Fruit fly (Drosophila melanogaster) whole organism, embryonic: ENCODE data around the gene tai.
A peak's percentile ranks its signal among the peaks of the same experiment; 100 is the strongest.

ENCODE experiments used
- Antp ChIP-seq: fragments of 200-800 bp; sonication (Bioruptor generic); optimal IDR thresholded peaks from 3 replicates; lab custom pipeline; 2016; ENCODE audit warnings: missing biosample characterization, missing genetic modification characterization
- Asciz ChIP-seq: fragments of 200-800 bp; sonication (Bioruptor generic); optimal IDR thresholded peaks from 2 replicates; lab custom pipeline; 2017; ENCODE audit warnings: missing biosample characterization, mild to moderate bottlenecking, missing genetic modification characterization, missing genetic modification reagents
- Atf-2 ChIP-seq: fragments of 200-800 bp; sonication (Bioruptor generic); optimal IDR thresholded peaks from 2 replicates; lab custom pipeline; 2016; ENCODE audit warnings: missing biosample characterization, missing genetic modification characterization
- Bteb2 ChIP-seq: fragments of 200-800 bp; sonication (Bioruptor generic); optimal IDR thresholded peaks from 2 replicates; lab custom pipeline; 2016; ENCODE audit warnings: missing biosample characterization, missing genetic modification characterization
- C15 ChIP-seq: fragments of 200-800 bp; sonication (Bioruptor generic); IDR thresholded peaks from 3 replicates; pipeline ENCODE4 v1.3.6; 2022; ENCODE audit warnings: missing biosample characterization, missing genetic modification characterization
- CG10147 ChIP-seq: fragments of 200-800 bp; sonication (Bioruptor generic); optimal IDR thresholded peaks from 2 replicates; lab custom pipeline; 2019; ENCODE audit warnings: missing biosample characterization, mild to moderate bottlenecking, missing genetic modification characterization, moderate library complexity
- CG10209 ChIP-seq: fragments of 200-800 bp; sonication (Bioruptor generic); optimal IDR thresholded peaks from 3 replicates; lab custom pipeline; 2017; ENCODE audit warnings: missing biosample characterization, mild to moderate bottlenecking, missing genetic modification characterization, missing genetic modification reagents
- CG10654 ChIP-seq: fragments of 200-800 bp; sonication (Bioruptor generic); optimal IDR thresholded peaks from 2 replicates; lab custom pipeline; 2016; ENCODE audit warnings: missing biosample characterization, missing genetic modification characterization
- CG12104 ChIP-seq: fragments of 200-800 bp; sonication (Bioruptor generic); optimal IDR thresholded peaks from 3 replicates; lab custom pipeline; 2016; ENCODE audit warnings: missing biosample characterization, missing genetic modification characterization
- CG13894 ChIP-seq: fragments of 200-800 bp; sonication (Bioruptor generic); optimal IDR thresholded peaks from 3 replicates; lab custom pipeline; 2018; ENCODE audit warnings: missing biosample characterization, mild to moderate bottlenecking, missing genetic modification characterization, moderate library complexity
- CG14860 ChIP-seq: fragments of 200-800 bp; sonication (Bioruptor generic); IDR thresholded peaks from 3 replicates; pipeline ENCODE4 v1.3.6; 2022; ENCODE audit warnings: missing biosample characterization, missing genetic modification characterization; ENCODE audit not compliant: partially characterized antibody
- CG15011 ChIP-seq: fragments of 200-800 bp; sonication (Bioruptor generic); optimal IDR thresholded peaks from 3 replicates; lab custom pipeline; 2018; ENCODE audit warnings: missing biosample characterization, mild to moderate bottlenecking, missing genetic modification characterization
- CG17912 ChIP-seq: fragments of 200-800 bp; sonication (Bioruptor generic); optimal IDR thresholded peaks from 2 replicates; lab custom pipeline; 2018; ENCODE audit warnings: missing biosample characterization, mild to moderate bottlenecking, missing genetic modification characterization
- CG2202 ChIP-seq: fragments of 200-800 bp; sonication (Bioruptor generic); optimal IDR thresholded peaks from 2 replicates; lab custom pipeline; 2018; ENCODE audit warnings: missing biosample characterization, mild to moderate bottlenecking, missing genetic modification characterization
- CG8478 ChIP-seq: fragments of >200 bp; optimal IDR thresholded peaks from 2 replicates; lab custom pipeline; 2018
- CG8944 ChIP-seq: fragments of 200-800 bp; sonication (Bioruptor generic); optimal IDR thresholded peaks from 3 replicates; lab custom pipeline; 2016; ENCODE audit warnings: missing biosample characterization, missing genetic modification characterization
- CG9215 ChIP-seq: fragments of 200-800 bp; sonication (Bioruptor generic); IDR thresholded peaks from 2 replicates; pipeline ENCODE4 v1.3.6; 2022; ENCODE audit warnings: missing biosample characterization, missing genetic modification characterization
- Doc3 ChIP-seq: fragments of 200-800 bp; sonication (Bioruptor generic); IDR thresholded peaks from 3 replicates; pipeline ENCODE4 v1.3.6; 2022; ENCODE audit warnings: missing biosample characterization, missing genetic modification characterization; ENCODE audit not compliant: partially characterized antibody
- Drgx ChIP-seq: fragments of 200-800 bp; sonication (Bioruptor generic); IDR thresholded peaks from 2 replicates; pipeline ENCODE4 v1.3.6; 2022; ENCODE audit warnings: missing biosample characterization, missing genetic modification characterization
- Eip74EF ChIP-seq, 2 experiments: fragments of 200-800 bp in 1 of 2; fragments of >200 bp in 1 of 2; sonication (Bioruptor generic) in 1 of 2; optimal IDR thresholded peaks; 2 replicates each; lab custom pipeline; 2017 to 2019; ENCODE audit warnings: missing biosample characterization in 2 of 2, missing genetic modification characterization in 2 of 2, mild to moderate bottlenecking in 1 of 2, moderate library complexity in 1 of 2
- Ets97D ChIP-seq: fragments of 200-800 bp; sonication (Bioruptor generic); optimal IDR thresholded peaks from 3 replicates; lab custom pipeline; 2016; ENCODE audit warnings: missing biosample characterization, missing genetic modification characterization
- H2.0 ChIP-seq: fragments of 200-800 bp; sonication (Bioruptor generic); IDR thresholded peaks from 2 replicates; pipeline ENCODE4 v1.3.6; 2022; ENCODE audit warnings: missing biosample characterization, missing genetic modification characterization
- Lhr ChIP-seq: fragments of 200-800 bp; sonication (Bioruptor generic); optimal IDR thresholded peaks from 3 replicates; lab custom pipeline; 2017; ENCODE audit warnings: mild to moderate bottlenecking, missing biosample characterization, missing genetic modification reagents, missing genetic modification characterization
- MBD-R2 ChIP-seq: fragments of 200-800 bp; sonication (Bioruptor generic); IDR thresholded peaks from 2 replicates; pipeline ENCODE4 v1.3.6; 2022; ENCODE audit warnings: missing biosample characterization, missing genetic modification characterization
- Mad ChIP-seq: fragments of 200-800 bp; sonication (Bioruptor generic); optimal IDR thresholded peaks from 2 replicates; lab custom pipeline; 2016; ENCODE audit warnings: missing biosample characterization, missing genetic modification characterization
- Nf-YC ChIP-seq: fragments of 200-800 bp; optimal IDR thresholded peaks from 3 replicates; lab custom pipeline; 2019; ENCODE audit warnings: missing biosample characterization, mild to moderate bottlenecking, missing genetic modification characterization, moderate library complexity
- Ravus ChIP-seq: fragments of 200-800 bp; sonication (Bioruptor generic); IDR thresholded peaks from 2 replicates; pipeline ENCODE4 v1.3.6; 2022; ENCODE audit warnings: missing biosample characterization, missing genetic modification characterization
- bsh ChIP-seq, 2 experiments: fragments of 200-800 bp; sonication (Bioruptor generic); optimal IDR thresholded peaks; 2 replicates each; lab custom pipeline; 2017 to 2018; ENCODE audit warnings: mild to moderate bottlenecking in 2 of 2, missing biosample characterization in 2 of 2, missing genetic modification characterization in 2 of 2, moderate library complexity in 1 of 2
- caup ChIP-seq: fragments of 200-800 bp; sonication (Bioruptor generic); optimal IDR thresholded peaks from 3 replicates; lab custom pipeline; 2017; ENCODE audit warnings: missing biosample characterization, mild to moderate bottlenecking, missing genetic modification characterization, moderate library complexity; ENCODE audit not compliant: severe bottlenecking
- da ChIP-seq: fragments of 200-800 bp; sonication (Bioruptor generic); optimal IDR thresholded peaks from 2 replicates; lab custom pipeline; 2016; ENCODE audit warnings: missing biosample characterization, missing genetic modification characterization
- dpn ChIP-seq, 2 experiments: fragments of 200-800 bp; sonication (Bioruptor generic); optimal IDR thresholded peaks; 3 replicates each; lab custom pipeline; 2016; ENCODE audit warnings: missing biosample characterization in 2 of 2, missing genetic modification characterization in 2 of 2
- exex ChIP-seq: fragments of 200-800 bp; sonication (Bioruptor generic); optimal IDR thresholded peaks from 4 replicates; lab custom pipeline; 2018; ENCODE audit warnings: missing biosample characterization, mild to moderate bottlenecking, missing genetic modification characterization, moderate library complexity
- gce ChIP-seq: fragments of 200-800 bp; sonication (Bioruptor generic); IDR thresholded peaks from 3 replicates; pipeline ENCODE4 v1.3.6; 2022; ENCODE audit warnings: missing biosample characterization, missing genetic modification characterization
- gcm ChIP-seq: fragments of 200-800 bp; sonication (Bioruptor generic); optimal IDR thresholded peaks from 2 replicates; lab custom pipeline; 2019; ENCODE audit warnings: missing biosample characterization, mild to moderate bottlenecking, missing genetic modification characterization, moderate library complexity
- gsb-n ChIP-seq: fragments of 200-800 bp; sonication (Bioruptor generic); optimal IDR thresholded peaks from 3 replicates; lab custom pipeline; 2018; ENCODE audit warnings: missing biosample characterization, mild to moderate bottlenecking, missing genetic modification characterization
- ind ChIP-seq: fragments of 200-800 bp; sonication (Bioruptor generic); optimal IDR thresholded peaks from 3 replicates; lab custom pipeline; 2016; ENCODE audit warnings: missing biosample characterization, missing genetic modification characterization
- ken ChIP-seq: fragments of 200-800 bp; sonication (Bioruptor generic); IDR thresholded peaks from 3 replicates; pipeline ENCODE4 v1.3.6; 2022; ENCODE audit warnings: missing biosample characterization, missing genetic modification characterization
- kni ChIP-seq: fragments of 200-800 bp; sonication (Bioruptor generic); optimal IDR thresholded peaks from 3 replicates; lab custom pipeline; 2017; ENCODE audit warnings: mild to moderate bottlenecking, missing biosample characterization, missing genetic modification reagents, missing genetic modification characterization
- nerfin-2 ChIP-seq: fragments of 200-800 bp; sonication (Bioruptor generic); IDR thresholded peaks from 2 replicates; pipeline ENCODE4 v1.3.6; 2022; ENCODE audit warnings: missing biosample characterization, missing genetic modification characterization; ENCODE audit not compliant: partially characterized antibody
- org-1 ChIP-seq: fragments of 200-800 bp; sonication (Bioruptor generic); optimal IDR thresholded peaks from 2 replicates; lab custom pipeline; 2017; ENCODE audit warnings: missing biosample characterization, missing genetic modification characterization
- ranshi ChIP-seq: fragments of 200-800 bp; sonication (Bioruptor generic); IDR thresholded peaks from 2 replicates; pipeline ENCODE4 v1.3.6; 2022; ENCODE audit warnings: missing biosample characterization, missing genetic modification characterization
- rib ChIP-seq: fragments of 200-800 bp; sonication (Bioruptor generic); IDR thresholded peaks from 2 replicates; pipeline ENCODE4 v1.3.6; 2022; ENCODE audit warnings: missing biosample characterization, missing genetic modification characterization
- run ChIP-seq: fragments of 200-800 bp; sonication (Bioruptor generic); optimal IDR thresholded peaks from 3 replicates; lab custom pipeline; 2018; ENCODE audit warnings: missing biosample characterization, mild to moderate bottlenecking, missing genetic modification characterization
- salm ChIP-seq: fragments of 200-800 bp; sonication (Bioruptor generic); optimal IDR thresholded peaks from 2 replicates; lab custom pipeline; 2018; ENCODE audit warnings: missing biosample characterization, mild to moderate bottlenecking, missing genetic modification characterization
- sc ChIP-seq, 3 experiments: fragments of >200 bp in 2 of 3; fragments of 200-800 bp in 1 of 3; sonication (Bioruptor generic) in 1 of 3; optimal IDR thresholded peaks; 2 replicates in 2 of 3; 3 replicates in 1 of 3; lab custom pipeline; 2017; ENCODE audit warnings: mild to moderate bottlenecking in 1 of 3, missing biosample characterization in 1 of 3, missing genetic modification characterization in 1 of 3, missing genetic modification reagents in 1 of 3
- scrt ChIP-seq: fragments of 200-800 bp; sonication (Bioruptor generic); optimal IDR thresholded peaks from 2 replicates; lab custom pipeline; 2018; ENCODE audit warnings: missing biosample characterization, mild to moderate bottlenecking, missing genetic modification characterization, moderate library complexity
- sim ChIP-seq: fragments of 200-800 bp; sonication (Bioruptor generic); IDR thresholded peaks from 2 replicates; pipeline ENCODE4 v1.3.6; 2022; ENCODE audit warnings: missing biosample characterization, missing genetic modification characterization
- slou ChIP-seq: fragments of 200-800 bp; sonication (Bioruptor generic); optimal IDR thresholded peaks from 3 replicates; lab custom pipeline; 2016; ENCODE audit warnings: missing biosample characterization, missing genetic modification characterization
- yki ChIP-seq: fragments of >200 bp; optimal IDR thresholded peaks from 3 replicates; lab custom pipeline; 2018

tai gene

DNA sequence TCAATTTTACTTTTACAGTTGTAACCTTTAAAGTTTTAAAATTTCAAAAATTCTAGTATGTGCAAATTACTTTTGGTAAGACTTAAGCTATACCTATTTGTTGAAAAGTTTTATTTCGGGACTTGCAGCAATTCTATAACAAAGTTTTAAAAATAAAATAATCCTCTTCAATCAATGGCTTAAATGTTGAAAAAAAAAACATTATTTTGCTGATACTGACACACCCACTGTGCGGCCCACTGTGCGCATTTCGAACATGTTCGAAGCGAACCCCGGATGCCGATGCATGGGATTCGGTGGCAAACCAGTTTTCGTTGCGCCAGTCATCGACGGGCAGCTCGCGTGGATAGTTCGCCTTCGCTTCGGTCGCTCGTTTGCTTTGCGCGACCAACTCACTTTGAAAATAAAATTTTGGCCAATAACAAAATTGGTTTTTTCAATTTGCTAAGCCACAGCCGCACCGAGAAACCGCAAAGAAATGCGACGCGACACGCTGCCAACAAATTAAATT lies 41.1 kb upstream of the tai start, which contains the start of gene CG32982 (continued):
- TF ChIP-seq CG8478 (lab: Kevin White, UChicago) (no peak), da (GFP tag; lab: Kevin White, UChicago) (peak; percentile 89), Lhr (GFP tag; lab: Kevin White, UChicago) (peak; percentile 64), CG8944 (GFP tag; lab: Kevin White, UChicago) (peak; percentile 90), CG14860 (GFP tag; lab: Robert Waterston, UW) (no peak), slou (peak; percentile 91), ranshi (GFP tag; lab: Robert Waterston, UW) (peak; percentile 85), Drgx (GFP tag; lab: Robert Waterston, UW) (peak; percentile 89), Atf-2 (peak; percentile 29), MBD-R2 (GFP tag; lab: Robert Waterston, UW) (peak; percentile 71; the same call in 1 of the 2 replicates), gce (GFP tag; lab: Robert Waterston, UW) (peak; percentile 61), org-1 (GFP tag; lab: Kevin White, UChicago) (peak; percentile 85), Nf-YC (tag; lab: Kevin White, UChicago) (peak; percentile 84), salm (tag; lab: Kevin White, UChicago) (peak; percentile 67), CG13894 (peak; percentile 79), nerfin-2 (peak; percentile 32; the same call in 1 of the 2 replicates), CG10654 (peak; percentile 90), exex (peak; percentile 65), CG12104 (GFP tag; lab: Kevin White, UChicago) (peak; percentile 91), sim (GFP tag; lab: Robert Waterston, UW) (peak; percentile 83), CG15011 (peak; percentile 86), Doc3 (no peak), gsb-n (tag; lab: Kevin White, UChicago) (peak; percentile 83), gcm (GFP tag; lab: Kevin White, UChicago) (peak; percentile 75), ind (peak; percentile 88), sc (optimal IDR thresholded peaks at IDR 0.05; lab: Kevin White, UChicago) (no peak), sc (GFP tag; optimal IDR thresholded peaks at IDR 0.05; lab: Kevin White, UChicago) (peak; percentile 88), Bteb2 (GFP tag; lab: Kevin White, UChicago) (peak; percentile 89), Eip74EF (GFP tag; optimal IDR thresholded peaks at IDR 0.05; lab: Kevin White, UChicago) (peak in 1 of 2 experiments; percentile 70), rib (GFP tag; lab: Robert Waterston, UW) (peak; percentile 90; the same call in 1 of the 2 replicates), scrt (GFP tag; lab: Kevin White, UChicago) (peak; percentile 75), CG10209 (GFP tag; lab: Kevin White, UChicago) (peak; percentile 89), Ets97D (GFP tag; lab: Kevin White, UChicago) (peak; percentile 52), bsh (GFP tag; optimal IDR thresholded peaks at IDR 0.05; lab: Kevin White, UChicago) (peak; percentile 66 to 87), Antp (GFP tag; lab: Kevin White, UChicago) (peak; percentile 93), Asciz (GFP tag; lab: Kevin White, UChicago) (peak; percentile 86), ken (GFP tag; lab: Robert Waterston, UW) (peak; percentile 88), dpn (GFP tag; optimal IDR thresholded peaks at IDR 0.05; lab: Kevin White, UChicago) (peak; percentile 80 to 95), Ravus (GFP tag; lab: Robert Waterston, UW) (peak; percentile 41; the same call in 1 of the 2 replicates), caup (GFP tag; lab: Kevin White, UChicago) (peak; percentile 92), C15 (GFP tag; lab: Robert Waterston, UW) (peak; percentile 76; the same call in 2 of the 3 replicates), CG9215 (GFP tag; lab: Robert Waterston, UW) (peak; percentile 91), CG2202 (tag; lab: Kevin White, UChicago) (peak; percentile 73), CG10147 (GFP tag; lab: Kevin White, UChicago) (peak; percentile 84), run (tag; lab: Kevin White, UChicago) (peak; percentile 31), Mad (peak; percentile 88), CG17912 (peak; percentile 27), kni (GFP tag; lab: Kevin White, UChicago) (peak; percentile 46), H2.0 (GFP tag; lab: Robert Waterston, UW) (peak; percentile 74), yki (lab: Kevin White, UChicago) (no peak)
